Worm (Caenorhabditis elegans): ENCODE data around the gene T13C2.3.

- TF ChIP-seq lin-13 (GFP tag; optimal IDR thresholded peaks at IDR 0.05) (no peak), lsy-2 (tag; optimal IDR thresholded peaks at IDR 0.05) (no peak)
Observed at ce11 chrII:6830012-6830411, 41.0 kb downstream of the T13C2.3 start.

All from whole organism, L2 larva.